Worm (Caenorhabditis elegans): ENCODE data around the gene T14G8.6.
A peak's percentile ranks its signal among the peaks of the same experiment; 100 is the strongest.

The T14G8.6 gene

DNA sequence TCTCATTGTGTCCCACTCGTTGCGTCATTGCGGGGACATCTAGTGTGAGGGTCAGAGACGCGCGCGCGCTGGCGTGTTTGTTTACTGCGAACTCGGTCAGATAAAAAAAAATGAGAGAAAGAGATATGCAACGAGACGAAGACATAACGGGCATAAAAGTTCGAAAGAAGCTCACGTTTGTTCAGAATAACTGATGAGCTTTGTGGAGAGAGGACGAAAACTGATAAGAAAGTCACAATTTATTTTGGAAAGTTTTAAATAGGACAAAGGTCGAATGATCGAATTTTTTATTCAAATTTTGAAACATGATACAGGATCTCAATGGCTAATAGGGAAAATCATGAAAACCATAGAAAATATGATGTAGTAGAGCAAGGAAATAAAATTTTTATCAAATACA lies 9.6 kb downstream of the T14G8.6 start (continued):
- TF ChIP-seq hmg-1.1 (GFP tag; IDR thresholded peaks at IDR 0.05) (no peak), unc-130 (GFP tag; optimal IDR thresholded peaks at IDR 0.05) (no peak), snpc-4 (tag; optimal IDR thresholded peaks at IDR 0.05) (no peak), lin-1 (GFP tag; IDR thresholded peaks at IDR 0.05) (no peak), snpc-1.2 (GFP tag; IDR thresholded peaks at IDR 0.05) (no peak), skn-1 (tag; optimal IDR thresholded peaks at IDR 0.05) (no peak), nhr-77 (tag; optimal IDR thresholded peaks at IDR 0.05) (no peak), fos-1 (tag; optimal IDR thresholded peaks at IDR 0.05) (no peak), ceh-32 (tag; optimal IDR thresholded peaks at IDR 0.05; ENCODE audit: poor library complexity) (no peak), zip-11 (GFP tag; IDR thresholded peaks at IDR 0.05) (no peak), madf-9 (GFP tag; conservative IDR thresholded peaks at IDR 0.05) (no peak), mep-1 (tag; optimal IDR thresholded peaks at IDR 0.05) (no peak), dmd-8 (GFP tag; IDR thresholded peaks at IDR 0.05) (no peak), T26A8.4 (GFP tag; IDR thresholded peaks at IDR 0.05) (no peak), zag-1 (tag; optimal IDR thresholded peaks at IDR 0.05) (no peak), hlh-30 (tag; optimal IDR thresholded peaks at IDR 0.05; ENCODE audit: insufficient read depth) (peak; percentile 48), egl-43 (GFP tag; IDR thresholded peaks at IDR 0.05) (no peak), ceh-62 (tag; optimal IDR thresholded peaks at IDR 0.05) (no peak), lin-38 (GFP tag; IDR thresholded peaks at IDR 0.05) (no peak), lim-7 (GFP tag; IDR thresholded peaks at IDR 0.05) (no peak), spr-1 (tag; optimal IDR thresholded peaks at IDR 0.05) (no peak), vab-7 (GFP tag; IDR thresholded peaks at IDR 0.05) (no peak), mdt-29 (GFP tag; IDR thresholded peaks at IDR 0.05) (no peak), cey-2 (tag; optimal IDR thresholded peaks at IDR 0.05; ENCODE audit: borderline replicate concordance, insufficient read depth) (no peak), ces-1 (GFP tag; optimal IDR thresholded peaks at IDR 0.05) (no peak), F10B5.3 (tag; optimal IDR thresholded peaks at IDR 0.05) (no peak), F26F4.8 (GFP tag; conservative IDR thresholded peaks at IDR 0.05) (no peak), lin-29 (GFP tag; IDR thresholded peaks at IDR 0.05) (no peak), daf-19 (GFP tag; conservative IDR thresholded peaks at IDR 0.05) (no peak), R02D3.7 (tag; optimal IDR thresholded peaks at IDR 0.05) (no peak), zfp-3 (GFP tag; conservative IDR thresholded peaks at IDR 0.05) (no peak), sdz-12 (GFP tag; optimal IDR thresholded peaks at IDR 0.05) (no peak), ceh-82 (tag; optimal IDR thresholded peaks at IDR 0.05) (no peak), dpl-1 (GFP tag; optimal IDR thresholded peaks at IDR 0.05) (peak; percentile 9), madf-5 (GFP tag; IDR thresholded peaks at IDR 0.05) (no peak), F37D6.2 (tag; optimal IDR thresholded peaks at IDR 0.05) (no peak), unc-39 (tag; optimal IDR thresholded peaks at IDR 0.05) (no peak), daf-16 (GFP tag; optimal IDR thresholded peaks at IDR 0.05) (no peak), daf-16 (tag; optimal IDR thresholded peaks at IDR 0.05) (peak; percentile 78), hlh-11 (tag; optimal IDR thresholded peaks at IDR 0.05) (peak; percentile 53), aly-2 (tag; optimal IDR thresholded peaks at IDR 0.05) (no peak), hif-1 (tag; optimal IDR thresholded peaks at IDR 0.05) (no peak), dve-1 (tag; optimal IDR thresholded peaks at IDR 0.05; ENCODE audit: insufficient read depth) (peak; percentile 58), nhr-102 (tag; optimal IDR thresholded peaks at IDR 0.05) (no peak), duxl-1 (tag; optimal IDR thresholded peaks at IDR 0.05; ENCODE audit: poor library complexity) (no peak), Y75B8A.6 (GFP tag; IDR thresholded peaks at IDR 0.05) (no peak), pqm-1 (tag; optimal IDR thresholded peaks at IDR 0.05) (peak; percentile 7), nhr-76 (tag; optimal IDR thresholded peaks at IDR 0.05) (no peak), ama-1 (optimal IDR thresholded peaks at IDR 0.05) (no peak), ctbp-1 (GFP tag; IDR thresholded peaks at IDR 0.05) (no peak), ceh-20 (GFP tag; IDR thresholded peaks at IDR 0.05) (no peak), gei-8 (GFP tag; optimal IDR thresholded peaks at IDR 0.05) (no peak), attf-4 (tag; optimal IDR thresholded peaks at IDR 0.05) (no peak)
